Worm (Caenorhabditis elegans): Measurements from ENCODE around the gene srt-59.

srt-59 gene

ce11 chrIV:601595-601994 is at the start of gene srt-59:
TSS of gene srt-59 (minus strand) at chrIV:601695.
- no peak for TF ChIP-seq lin-15B (tag; optimal IDR thresholded peaks at IDR 0.05)
- TF ChIP-seq ztf-11 (tag; optimal IDR thresholded peaks at IDR 0.05) = no peak
- TF ChIP-seq ama-1 (optimal IDR thresholded peaks at IDR 0.05) = no peak
- no peak for TF ChIP-seq fkh-10 (GFP tag; optimal IDR thresholded peaks at IDR 0.05)
- no peak for TF ChIP-seq fkh-2 (tag; optimal IDR thresholded peaks at IDR 0.05)
- TF ChIP-seq skn-1 (tag; optimal IDR thresholded peaks at IDR 0.05) = no peak
- no peak for TF ChIP-seq ceh-82 (tag; optimal IDR thresholded peaks at IDR 0.05)
- TF ChIP-seq R02D3.7 (tag; optimal IDR thresholded peaks at IDR 0.05) = no peak
- TF ChIP-seq elt-3 (tag; optimal IDR thresholded peaks at IDR 0.05) = no peak
- TF ChIP-seq sea-2 (GFP tag; optimal IDR thresholded peaks at IDR 0.05) = no peak
- no peak for TF ChIP-seq eor-1 (tag; optimal IDR thresholded peaks at IDR 0.05)
- TF ChIP-seq ceh-9 (tag; optimal IDR thresholded peaks at IDR 0.05) = no peak

ce11 chrIV:649365-649764 is 47.9 kb upstream of the srt-59 start, which contains the start of gene K11H12.9:
TSS of gene K11H12.9 (plus strand) at chrIV:649665.
- TF ChIP-seq ZK546.5 (tag; optimal IDR thresholded peaks at IDR 0.05) (no peak), unc-39 (tag; optimal IDR thresholded peaks at IDR 0.05) (no peak), ceh-16 (tag; optimal IDR thresholded peaks at IDR 0.05) (no peak), eor-1 (tag; optimal IDR thresholded peaks at IDR 0.05) (no peak), lin-15B (tag; optimal IDR thresholded peaks at IDR 0.05) (no peak), nhr-28 (tag; optimal IDR thresholded peaks at IDR 0.05) (no peak)

- TF ChIP-seq egl-5 (tag; optimal IDR thresholded peaks at IDR 0.05) = no peak
- TF ChIP-seq nhr-25 (tag; optimal IDR thresholded peaks at IDR 0.05) = no peak
- TF ChIP-seq nhr-11 (tag; optimal IDR thresholded peaks at IDR 0.05) = no peak
- TF ChIP-seq ceh-16 (tag; optimal IDR thresholded peaks at IDR 0.05) = no peak
- no peak for TF ChIP-seq lsy-12 (tag; optimal IDR thresholded peaks at IDR 0.05)
- TF ChIP-seq fkh-2 (tag; optimal IDR thresholded peaks at IDR 0.05) = no peak
Measured at ce11 chrIV:648362-648761, 46.9 kb upstream of the srt-59 start.

ce11 chrIV:643481-643880 is 42.0 kb upstream of the srt-59 start:
- TF ChIP-seq nhr-28 (tag; optimal IDR thresholded peaks at IDR 0.05) = no peak
- TF ChIP-seq nhr-12 (tag; optimal IDR thresholded peaks at IDR 0.05) = no peak
- no peak for TF ChIP-seq nhr-76 (tag; optimal IDR thresholded peaks at IDR 0.05)
- TF ChIP-seq nhr-11 (tag; optimal IDR thresholded peaks at IDR 0.05) = no peak
- TF ChIP-seq snpc-4 (tag; optimal IDR thresholded peaks at IDR 0.05) = no peak
- no peak for TF ChIP-seq aly-2 (tag; optimal IDR thresholded peaks at IDR 0.05)
- no peak for TF ChIP-seq nhr-237 (tag; optimal IDR thresholded peaks at IDR 0.05)
- TF ChIP-seq pha-4 (tag; optimal IDR thresholded peaks at IDR 0.05) = no peak
- no peak for TF ChIP-seq sea-2 (GFP tag; optimal IDR thresholded peaks at IDR 0.05)
- TF ChIP-seq eor-1 (tag; optimal IDR thresholded peaks at IDR 0.05) = no peak
- no peak for TF ChIP-seq ceh-9 (tag; optimal IDR thresholded peaks at IDR 0.05)
- TF ChIP-seq ZK546.5 (tag; optimal IDR thresholded peaks at IDR 0.05) = no peak
- no peak for TF ChIP-seq ztf-11 (tag; optimal IDR thresholded peaks at IDR 0.05)
- no peak for TF ChIP-seq daf-12 (tag; optimal IDR thresholded peaks at IDR 0.05)
- no peak for TF ChIP-seq ceh-28 (tag; optimal IDR thresholded peaks at IDR 0.05)
- no peak for TF ChIP-seq zag-1 (tag; optimal IDR thresholded peaks at IDR 0.05)
- no peak for TF ChIP-seq ztf-4 (tag; optimal IDR thresholded peaks at IDR 0.05)
- no peak for TF ChIP-seq nhr-67 (tag; optimal IDR thresholded peaks at IDR 0.05)

ce11 chrIV:639167-639566 is 37.7 kb upstream of the srt-59 start:
- TF ChIP-seq skn-1 (tag; optimal IDR thresholded peaks at IDR 0.05) = no peak
- no peak for TF ChIP-seq egl-5 (tag; optimal IDR thresholded peaks at IDR 0.05)
- no peak for TF ChIP-seq nhr-43 (tag; optimal IDR thresholded peaks at IDR 0.05; ENCODE audit: poor library complexity, severe bottlenecking)
- TF ChIP-seq elt-1 (tag; optimal IDR thresholded peaks at IDR 0.05) = no peak
- no peak for TF ChIP-seq mml-1 (tag; optimal IDR thresholded peaks at IDR 0.05)
- no peak for TF ChIP-seq fos-1 (tag; optimal IDR thresholded peaks at IDR 0.05)
- no peak for TF ChIP-seq unc-39 (tag; optimal IDR thresholded peaks at IDR 0.05)
- TF ChIP-seq ZK546.5 (tag; optimal IDR thresholded peaks at IDR 0.05) = no peak
- no peak for TF ChIP-seq hmg-11 (tag; optimal IDR thresholded peaks at IDR 0.05)
- TF ChIP-seq fkh-2 (tag; optimal IDR thresholded peaks at IDR 0.05) = no peak
- no peak for TF ChIP-seq nhr-11 (tag; optimal IDR thresholded peaks at IDR 0.05)

All from whole organism, L3 larva.